Fruit fly (Drosophila melanogaster) whole organism, embryonic: ENCODE data around the gene CG42329.

Source experiments
- Atf3 ChIP-seq: fragments of 200-800 bp; sonication (Bioruptor generic); optimal IDR thresholded peaks from 3 replicates; lab custom pipeline; 2016; ENCODE audit warnings: missing biosample characterization, missing genetic modification characterization
- CG1024 ChIP-seq: fragments of 200-800 bp; sonication (Bioruptor generic); IDR thresholded peaks from 2 replicates; pipeline ENCODE4 v1.3.6; 2022; ENCODE audit warnings: missing biosample characterization, missing genetic modification characterization
- CG10267 ChIP-seq: fragments of 200-800 bp; sonication (Bioruptor generic); optimal IDR thresholded peaks from 2 replicates; lab custom pipeline; 2018; ENCODE audit warnings: missing biosample characterization, mild to moderate bottlenecking, missing genetic modification characterization, moderate library complexity
- CG13287 ChIP-seq: fragments of 200-800 bp; sonication (Bioruptor generic); IDR thresholded peaks from 2 replicates; pipeline ENCODE4 v1.3.6; 2022; ENCODE audit warnings: missing biosample characterization, missing genetic modification characterization; ENCODE audit not compliant: partially characterized antibody
- CG13296 ChIP-seq: fragments of 200-800 bp; sonication (Bioruptor generic); optimal IDR thresholded peaks from 3 replicates; lab custom pipeline; 2018; ENCODE audit warnings: missing biosample characterization, mild to moderate bottlenecking, missing genetic modification characterization
- CG13424 ChIP-seq: fragments of 200-800 bp; sonication (Bioruptor generic); optimal IDR thresholded peaks from 2 replicates; lab custom pipeline; 2019; ENCODE audit warnings: missing biosample characterization, mild to moderate bottlenecking, missing genetic modification characterization, moderate library complexity
- CG13624 ChIP-seq: fragments of 200-800 bp; sonication (Bioruptor generic); optimal IDR thresholded peaks from 2 replicates; lab custom pipeline; 2016; ENCODE audit warnings: missing biosample characterization, missing genetic modification characterization
- CG14441 ChIP-seq: fragments of 200-800 bp; sonication (Bioruptor generic); IDR thresholded peaks from 2 replicates; pipeline ENCODE4 v1.3.6; 2022; ENCODE audit warnings: missing biosample characterization, missing genetic modification characterization
- CG16779 ChIP-seq: fragments of 200-800 bp; sonication (Bioruptor generic); IDR thresholded peaks from 2 replicates; pipeline ENCODE4 v1.3.6; 2022; ENCODE audit warnings: missing biosample characterization, missing genetic modification characterization
- CG17385 ChIP-seq: fragments of 200-800 bp; sonication (Bioruptor generic); optimal IDR thresholded peaks from 3 replicates; lab custom pipeline; 2018; ENCODE audit warnings: missing biosample characterization, mild to moderate bottlenecking, missing genetic modification characterization
- CG17912 ChIP-seq: fragments of 200-800 bp; sonication (Bioruptor generic); optimal IDR thresholded peaks from 2 replicates; lab custom pipeline; 2018; ENCODE audit warnings: missing biosample characterization, mild to moderate bottlenecking, missing genetic modification characterization
- CG18599 ChIP-seq: fragments of 200-800 bp; sonication (Bioruptor generic); optimal IDR thresholded peaks from 3 replicates; lab custom pipeline; 2017; ENCODE audit warnings: missing biosample characterization, missing genetic modification characterization, mild to moderate bottlenecking, moderate library complexity, missing genetic modification reagents
- CG2120 ChIP-seq: fragments of 200-800 bp; sonication (Bioruptor generic); optimal IDR thresholded peaks from 3 replicates; lab custom pipeline; 2016; ENCODE audit warnings: missing biosample characterization, missing genetic modification characterization
- CG34422 ChIP-seq: fragments of 200-800 bp; sonication (Bioruptor generic); IDR thresholded peaks from 3 replicates; pipeline ENCODE4 v1.3.6; 2022; ENCODE audit warnings: missing biosample characterization, missing genetic modification characterization
- CG4707 ChIP-seq: fragments of 200-800 bp; sonication (Bioruptor generic); optimal IDR thresholded peaks from 2 replicates; lab custom pipeline; 2018; ENCODE audit warnings: missing biosample characterization, mild to moderate bottlenecking, missing genetic modification characterization, moderate library complexity
- CG4820 ChIP-seq: fragments of 200-800 bp; sonication (Bioruptor generic); optimal IDR thresholded peaks from 3 replicates; lab custom pipeline; 2016; ENCODE audit warnings: missing biosample characterization, missing genetic modification characterization
- CG6854 ChIP-seq: fragments of 200-800 bp; sonication (Bioruptor generic); optimal IDR thresholded peaks from 3 replicates; lab custom pipeline; 2017; ENCODE audit warnings: missing biosample characterization, mild to moderate bottlenecking, missing genetic modification characterization
- CG7372 ChIP-seq: fragments of 200-800 bp; sonication (Bioruptor generic); IDR thresholded peaks from 2 replicates; pipeline ENCODE4 v1.3.6; 2022; ENCODE audit warnings: missing biosample characterization, missing genetic modification characterization
- CG7745 ChIP-seq: fragments of 200-800 bp; sonication (Bioruptor generic); optimal IDR thresholded peaks from 2 replicates; lab custom pipeline; 2018; ENCODE audit warnings: missing biosample characterization, mild to moderate bottlenecking, missing genetic modification characterization, moderate library complexity
- CG8944 ChIP-seq: fragments of 200-800 bp; sonication (Bioruptor generic); optimal IDR thresholded peaks from 3 replicates; lab custom pipeline; 2016; ENCODE audit warnings: missing biosample characterization, missing genetic modification characterization
- CG9437 ChIP-seq: fragments of 200-800 bp; sonication (Bioruptor generic); optimal IDR thresholded peaks from 2 replicates; lab custom pipeline; 2018; ENCODE audit warnings: missing biosample characterization, mild to moderate bottlenecking, missing genetic modification characterization
- CG9609 ChIP-seq: fragments of 200-800 bp; sonication (Bioruptor generic); optimal IDR thresholded peaks from 3 replicates; lab custom pipeline; 2016; ENCODE audit warnings: missing biosample characterization, missing genetic modification characterization
- D19A ChIP-seq: fragments of 200-800 bp; optimal IDR thresholded peaks from 3 replicates; lab custom pipeline; 2019; ENCODE audit warnings: missing biosample characterization, mild to moderate bottlenecking, missing genetic modification characterization, moderate library complexity
- Dref ChIP-seq: fragments of 200-800 bp; sonication (Bioruptor generic); IDR thresholded peaks from 2 replicates; pipeline ENCODE4 v1.3.6; 2022; ENCODE audit warnings: missing biosample characterization, missing genetic modification characterization
- E2f1 ChIP-seq: fragments of 200-800 bp; sonication (Bioruptor generic); IDR thresholded peaks from 2 replicates; pipeline ENCODE4 v1.3.6; 2022; ENCODE audit warnings: missing biosample characterization, missing genetic modification characterization
- Hsf ChIP-seq: fragments of 200-800 bp; sonication (Bioruptor generic); optimal IDR thresholded peaks from 3 replicates; lab custom pipeline; 2016; ENCODE audit warnings: missing biosample characterization, missing genetic modification characterization
- Lpt ChIP-seq: fragments of >200 bp; optimal IDR thresholded peaks from 2 replicates; lab custom pipeline; 2018; ENCODE audit warnings: missing biosample characterization, missing genetic modification characterization
- NK7.1 ChIP-seq: fragments of 200-800 bp; sonication (Bioruptor generic); optimal IDR thresholded peaks from 3 replicates; lab custom pipeline; 2016; ENCODE audit warnings: missing biosample characterization, missing genetic modification characterization
- Neu2 ChIP-seq: fragments of 200-800 bp; sonication (Bioruptor generic); optimal IDR thresholded peaks from 3 replicates; lab custom pipeline; 2016; ENCODE audit warnings: missing biosample characterization, missing genetic modification characterization, borderline replicate concordance
- Oaz ChIP-seq: fragments of 200-800 bp; sonication (Bioruptor generic); IDR thresholded peaks from 2 replicates; pipeline ENCODE4 v1.3.6; 2022; ENCODE audit warnings: missing biosample characterization, missing genetic modification characterization
- Sry-δ ChIP-seq: fragments of 200-800 bp; sonication (Bioruptor generic); optimal IDR thresholded peaks from 2 replicates; lab custom pipeline; 2016; ENCODE audit warnings: missing biosample characterization, missing genetic modification characterization
- al ChIP-seq: fragments of 200-800 bp; sonication (Bioruptor generic); IDR thresholded peaks from 2 replicates; pipeline ENCODE4 v1.3.6; 2022; ENCODE audit warnings: missing biosample characterization, missing genetic modification characterization
- amos ChIP-seq: fragments of 200-800 bp; sonication (Bioruptor generic); IDR thresholded peaks from 2 replicates; pipeline ENCODE4 v1.3.6; 2022; ENCODE audit warnings: missing biosample characterization, missing genetic modification characterization; ENCODE audit not compliant: partially characterized antibody
- aop ChIP-seq: fragments of 200-800 bp; sonication (Bioruptor generic); IDR thresholded peaks from 2 replicates; pipeline ENCODE4 v1.3.6; 2022; ENCODE audit warnings: missing biosample characterization, missing genetic modification characterization
- bsh ChIP-seq, 2 experiments: fragments of 200-800 bp; sonication (Bioruptor generic); optimal IDR thresholded peaks; 2 replicates each; lab custom pipeline; 2017 to 2018; ENCODE audit warnings: mild to moderate bottlenecking in 2 of 2, missing biosample characterization in 2 of 2, missing genetic modification characterization in 2 of 2, moderate library complexity in 1 of 2
- cas ChIP-seq: fragments of 200-800 bp; sonication (Bioruptor generic); IDR thresholded peaks from 2 replicates; pipeline ENCODE4 v1.3.6; 2022; ENCODE audit warnings: missing biosample characterization, missing genetic modification characterization
- chn ChIP-seq: fragments of 200-800 bp; sonication (Bioruptor generic); optimal IDR thresholded peaks from 2 replicates; lab custom pipeline; 2016; ENCODE audit warnings: missing biosample characterization, missing genetic modification characterization
- disco-r ChIP-seq: fragments of 200-800 bp; sonication (Bioruptor generic); optimal IDR thresholded peaks from 2 replicates; lab custom pipeline; 2016; ENCODE audit warnings: missing biosample characterization, missing genetic modification characterization
- en ChIP-seq: fragments of 200-800 bp; sonication (Bioruptor generic); optimal IDR thresholded peaks from 2 replicates; lab custom pipeline; 2016; ENCODE audit warnings: missing biosample characterization, missing genetic modification characterization
- fd96Cb ChIP-seq: fragments of 200-800 bp; sonication (Bioruptor generic); optimal IDR thresholded peaks from 2 replicates; lab custom pipeline; 2018; ENCODE audit warnings: missing biosample characterization, mild to moderate bottlenecking, missing genetic modification characterization, moderate library complexity
- fru ChIP-seq: fragments of >200 bp; optimal IDR thresholded peaks from 2 replicates; lab custom pipeline; 2017
- fu2 ChIP-seq: fragments of 200-800 bp; sonication (Bioruptor generic); optimal IDR thresholded peaks from 2 replicates; lab custom pipeline; 2016; ENCODE audit warnings: missing biosample characterization, missing genetic modification characterization
- grn ChIP-seq: fragments of 200-800 bp; sonication (Bioruptor generic); optimal IDR thresholded peaks from 3 replicates; lab custom pipeline; 2017; ENCODE audit warnings: missing biosample characterization, missing genetic modification characterization
- gro ChIP-seq: fragments of 200-800 bp; sonication (Bioruptor generic); optimal IDR thresholded peaks from 2 replicates; lab custom pipeline; 2016; ENCODE audit warnings: missing biosample characterization, missing genetic modification characterization
- gsb ChIP-seq: fragments of 200-800 bp; sonication (Bioruptor generic); IDR thresholded peaks from 2 replicates; pipeline ENCODE4 v1.3.6; 2022; ENCODE audit warnings: missing biosample characterization, missing genetic modification characterization
- luna ChIP-seq: fragments of 200-800 bp; sonication (Bioruptor generic); optimal IDR thresholded peaks from 2 replicates; lab custom pipeline; 2016; ENCODE audit warnings: missing biosample characterization, missing genetic modification characterization
- pfk ChIP-seq: fragments of 200-800 bp; sonication (Bioruptor generic); optimal IDR thresholded peaks from 2 replicates; lab custom pipeline; 2018; ENCODE audit warnings: missing biosample characterization, mild to moderate bottlenecking, missing genetic modification characterization, moderate library complexity
- phol ChIP-seq: fragments of 200-800 bp; sonication (Bioruptor generic); optimal IDR thresholded peaks from 3 replicates; lab custom pipeline; 2018; ENCODE audit warnings: missing biosample characterization, mild to moderate bottlenecking, missing genetic modification characterization, moderate library complexity
- pzg ChIP-seq: fragments of 200-800 bp; sonication (Bioruptor generic); optimal IDR thresholded peaks from 3 replicates; lab custom pipeline; 2018; ENCODE audit warnings: missing biosample characterization, mild to moderate bottlenecking, missing genetic modification characterization, moderate library complexity
- repo ChIP-seq: fragments of 200-800 bp; sonication (Bioruptor generic); optimal IDR thresholded peaks from 2 replicates; lab custom pipeline; 2016; ENCODE audit warnings: missing biosample characterization, missing genetic modification characterization
- sc ChIP-seq, 3 experiments: fragments of >200 bp in 2 of 3; fragments of 200-800 bp in 1 of 3; sonication (Bioruptor generic) in 1 of 3; optimal IDR thresholded peaks; 2 replicates in 2 of 3; 3 replicates in 1 of 3; lab custom pipeline; 2017; ENCODE audit warnings: mild to moderate bottlenecking in 1 of 3, missing biosample characterization in 1 of 3, missing genetic modification characterization in 1 of 3, missing genetic modification reagents in 1 of 3

Gene CG42329

DNA sequence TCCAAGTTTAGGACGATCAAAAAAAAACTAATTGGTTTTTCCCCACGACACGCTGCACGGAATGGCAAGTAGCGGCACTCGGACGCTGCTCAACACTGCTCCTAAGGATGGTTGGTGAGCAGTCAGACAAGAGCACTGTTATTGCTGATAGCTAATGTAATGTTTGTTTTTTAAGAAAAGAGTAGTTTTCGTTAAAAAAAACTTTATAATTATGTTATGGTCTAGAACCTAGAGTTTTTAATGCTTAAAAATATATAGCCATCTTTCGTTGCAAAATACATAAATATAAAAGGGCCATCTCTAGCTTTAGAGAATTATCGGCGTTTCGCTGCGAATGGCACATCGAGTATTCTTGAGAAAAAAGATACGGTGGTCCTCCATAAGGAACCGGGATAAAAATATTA, 46.4 kb upstream of the CG42329 start, which contains the start of the genes Charon and CG4887 (continued):
- TF ChIP-seq CG6854 (GFP tag; lab: Kevin White, UChicago) (peak; percentile 5), CG1024 (GFP tag; lab: Robert Waterston, UW) (peak; percentile 53; the same call in 1 of the 2 replicates), chn (GFP tag; lab: Kevin White, UChicago) (peak; percentile 85), CG2120 (peak; percentile 94), CG9609 (GFP tag; lab: Kevin White, UChicago) (peak; percentile 84), bsh (GFP tag; optimal IDR thresholded peaks at IDR 0.05; lab: Kevin White, UChicago) (peak in 1 of 2 experiments; percentile 79), CG13296 (GFP tag; lab: Kevin White, UChicago) (peak; percentile 78), Hsf (GFP tag; lab: Kevin White, UChicago) (peak; percentile 89), Atf3 (peak; percentile 76), cas (GFP tag; lab: Robert Waterston, UW) (no peak), pzg (GFP tag; lab: Kevin White, UChicago) (peak; percentile 51), Neu2 (GFP tag; lab: Kevin White, UChicago) (peak; percentile 49), CG17385 (GFP tag; lab: Kevin White, UChicago) (peak; percentile 80), fu2 (GFP tag; lab: Kevin White, UChicago) (peak; percentile 87), al (peak; percentile 82), CG13624 (GFP tag; lab: Kevin White, UChicago) (peak; percentile 82), en (GFP tag; lab: Kevin White, UChicago) (peak; percentile 38), repo (GFP tag; lab: Kevin White, UChicago) (peak; percentile 53), CG9437 (GFP tag; lab: Kevin White, UChicago) (peak; percentile 67), CG13287 (GFP tag; lab: Robert Waterston, UW) (peak; percentile 80), CG16779 (GFP tag; lab: Robert Waterston, UW) (no peak), CG17912 (peak; percentile 19), CG4820 (GFP tag; lab: Kevin White, UChicago) (peak; percentile 77), disco-r (GFP tag; lab: Kevin White, UChicago) (peak; percentile 48), luna (GFP tag; lab: Kevin White, UChicago) (peak; percentile 55), amos (GFP tag; lab: Robert Waterston, UW) (peak; percentile 48), Dref (GFP tag; lab: Robert Waterston, UW) (peak; percentile 55), NK7.1 (GFP tag; lab: Kevin White, UChicago) (peak; percentile 45), CG14441 (peak; percentile 78), CG7372 (GFP tag; lab: Robert Waterston, UW) (peak; percentile 83; the same call in 1 of the 2 replicates), CG10267 (tag; lab: Kevin White, UChicago) (peak; percentile 97), sc (optimal IDR thresholded peaks at IDR 0.05; lab: Kevin White, UChicago) (no peak), sc (GFP tag; optimal IDR thresholded peaks at IDR 0.05; lab: Kevin White, UChicago) (no peak), CG13424 (peak; percentile 90), CG7745 (tag; lab: Kevin White, UChicago) (no peak), CG34422 (GFP tag; lab: Robert Waterston, UW) (peak; percentile 88), CG4707 (no peak), Lpt (GFP tag; lab: Kevin White, UChicago) (no peak), phol (tag; lab: Kevin White, UChicago) (peak; percentile 89), D19A (tag; lab: Kevin White, UChicago) (no peak), Sry-δ (GFP tag; lab: Kevin White, UChicago) (peak; percentile 96), gsb (GFP tag; lab: Robert Waterston, UW) (no peak), Oaz (GFP tag; lab: Robert Waterston, UW) (peak; percentile 57; the same call in 1 of the 2 replicates), CG8944 (GFP tag; lab: Kevin White, UChicago) (peak; percentile 85), aop (GFP tag; lab: Robert Waterston, UW) (no peak), pfk (peak; percentile 22), fru (lab: Kevin White, UChicago) (no peak), grn (GFP tag; lab: Kevin White, UChicago) (no peak), CG18599 (GFP tag; lab: Kevin White, UChicago) (peak; percentile 87), gro (peak; percentile 83), fd96Cb (tag; lab: Kevin White, UChicago) (peak; percentile 65), E2f1 (GFP tag; lab: Robert Waterston, UW) (peak; percentile 77)
